Worm (Caenorhabditis elegans) whole organism, midembryonic: Measurements from ENCODE around the gene C14B9.10.

Experiments
- T22C8.4 ChIP-seq: fragments of 200-800 bp; sonication (Bioruptor generic); IDR thresholded peaks from 2 replicates; pipeline ENCODE4 v1.3.6; 2022; ENCODE audit warnings: missing genetic modification characterization, missing compliant biosample characterization
- cog-1 ChIP-seq: sonication (generic microtip); optimal IDR thresholded peaks from 2 replicates; lab custom pipeline; 2016; ENCODE audit warnings: missing genetic modification characterization, missing compliant biosample characterization
- flt-1 ChIP-seq: fragments of 200-800 bp; sonication (Bioruptor generic); IDR thresholded peaks from 2 replicates; pipeline ENCODE4 v1.3.6; 2022; ENCODE audit warnings: missing genetic modification characterization, missing compliant biosample characterization
- klf-2 ChIP-seq: fragments of 200-800 bp; sonication (Bioruptor generic); conservative IDR thresholded peaks from 2 replicates; pipeline ENCODE4 v1.3.6; 2022; ENCODE audit warnings: missing genetic modification reagents, missing genetic modification characterization, missing compliant biosample characterization
- med-1 ChIP-seq: sonication (generic microtip); optimal IDR thresholded peaks from 2 replicates; lab custom pipeline; 2017; ENCODE audit warnings: missing genetic modification characterization, mild to moderate bottlenecking, missing compliant biosample characterization, antibody characterized with exemption, missing genetic modification reagents; ENCODE audit not compliant: insufficient read depth
- ref-1 ChIP-seq: fragments of 200-800 bp; sonication (Bioruptor generic); conservative IDR thresholded peaks from 2 replicates; pipeline ENCODE4 v1.3.6; 2022; ENCODE audit warnings: missing genetic modification reagents, missing genetic modification characterization, missing compliant biosample characterization
- tab-1 ChIP-seq: fragments of 200-800 bp; sonication (Bioruptor generic); IDR thresholded peaks from 2 replicates; pipeline ENCODE4 v1.3.6; 2022; ENCODE audit warnings: missing genetic modification characterization, missing compliant biosample characterization
- ztf-23 ChIP-seq: fragments of 200-800 bp; sonication (Bioruptor generic); IDR thresholded peaks from 2 replicates; pipeline ENCODE4 v1.3.6; 2022; ENCODE audit warnings: missing genetic modification reagents, missing genetic modification characterization, missing compliant biosample characterization
- ztf-29 ChIP-seq: fragments of 200-800 bp; sonication (Bioruptor generic); IDR thresholded peaks from 2 replicates; pipeline ENCODE4 v1.3.6; 2022; ENCODE audit warnings: missing genetic modification reagents, missing genetic modification characterization, missing compliant biosample characterization

Gene C14B9.10

DNA sequence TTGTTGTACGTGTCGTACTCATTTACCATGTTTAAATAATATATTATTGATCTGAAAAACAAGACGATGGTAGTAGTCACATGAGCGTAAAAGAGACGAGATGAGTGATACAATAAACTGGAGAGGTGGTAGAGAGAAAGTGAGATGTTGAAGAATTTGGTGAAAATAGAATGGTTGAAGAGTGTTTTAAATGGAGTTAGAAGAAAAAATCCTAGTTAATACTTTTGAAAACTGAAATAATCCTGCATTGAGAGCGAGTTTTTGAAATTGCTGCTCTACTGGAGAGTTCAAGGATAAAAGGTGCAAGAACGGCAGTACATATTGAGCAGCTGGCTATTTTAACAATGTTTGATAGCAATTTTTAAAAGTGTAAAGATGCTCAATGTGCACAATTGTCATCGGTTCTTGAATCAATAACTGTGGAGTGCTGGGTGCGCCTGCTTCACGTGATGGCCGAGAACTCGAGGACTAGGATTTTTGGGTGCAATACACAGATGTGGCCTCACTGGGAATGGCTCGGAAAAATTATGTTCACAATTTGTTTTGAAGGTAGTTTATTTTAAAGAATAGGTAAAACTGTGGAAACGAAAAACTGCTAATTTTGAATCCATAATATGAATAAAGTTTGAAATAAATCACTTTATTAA is 27.6 kb downstream of the C14B9.10 start, which contains the start of gene atg-13:
atg-13 (minus strand) TSS at position 51 of the 647 bp plus-strand sequence.
- TF ChIP-seq ztf-29 (GFP tag; lab: Robert Waterston, UW) (no peak), med-1 (GFP tag; lab: Kevin White, UChicago) (no peak), ref-1 (GFP tag; lab: Robert Waterston, UW) (no peak), flt-1 (no peak), cog-1 (no peak), ztf-23 (GFP tag; lab: Robert Waterston, UW) (no peak), T22C8.4 (no peak), tab-1 (GFP tag; lab: Robert Waterston, UW) (no peak), klf-2 (GFP tag; lab: Robert Waterston, UW) (no peak)

DNA sequence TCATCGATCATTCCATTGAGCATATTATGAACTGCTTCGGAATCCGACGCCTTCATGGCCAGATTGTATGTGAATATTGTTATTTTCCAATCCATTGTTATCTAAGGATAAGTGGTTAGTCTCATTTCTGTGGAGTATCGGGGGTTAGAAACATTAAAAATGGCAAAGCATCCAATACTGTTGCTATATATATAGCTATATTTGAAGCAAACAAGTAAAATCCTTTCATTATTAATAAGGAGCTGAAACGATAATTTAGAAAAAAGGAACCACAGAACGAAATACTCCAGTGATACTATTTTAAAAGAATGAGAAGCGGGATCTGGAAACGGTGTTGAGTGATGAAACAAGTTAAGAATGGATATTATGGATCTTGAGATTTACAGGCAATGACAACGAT is 30.6 kb downstream of the C14B9.10 start, which contains the start of gene inpp-5K:
inpp-5K (minus strand) TSS at position 101 of the 400 bp plus-strand sequence.
- no peak for TF ChIP-seq cog-1
- TF ChIP-seq klf-2 (GFP tag; lab: Robert Waterston, UW), result no peak
- TF ChIP-seq med-1 (GFP tag; lab: Kevin White, UChicago), result no peak
- no peak for TF ChIP-seq T22C8.4
- no peak for TF ChIP-seq ref-1 (GFP tag; lab: Robert Waterston, UW)
- TF ChIP-seq ztf-29 (GFP tag; lab: Robert Waterston, UW), result no peak
- TF ChIP-seq tab-1 (GFP tag; lab: Robert Waterston, UW), result no peak
- TF ChIP-seq flt-1, result no peak
- no peak for TF ChIP-seq ztf-23 (GFP tag; lab: Robert Waterston, UW)

DNA sequence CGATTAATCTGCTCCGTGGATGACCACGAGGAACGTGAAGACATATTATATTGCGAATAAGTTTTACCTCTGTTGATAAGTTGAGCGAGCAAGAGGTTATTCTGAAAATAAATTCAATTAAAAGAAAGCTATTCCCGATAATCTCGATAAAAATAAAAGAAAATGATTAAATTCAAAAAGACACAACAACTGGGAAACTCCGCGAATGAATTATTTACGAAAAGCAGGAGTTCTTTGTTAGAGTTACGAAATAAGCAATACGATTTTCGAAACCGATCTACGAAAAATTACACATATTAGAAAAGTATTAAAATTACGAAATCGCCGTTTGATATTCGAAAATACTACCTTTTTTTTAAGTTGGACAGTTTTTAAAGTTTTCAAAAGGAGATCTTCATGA is 32.6 kb downstream of the C14B9.10 start, which contains the start of gene bath-42:
bath-42 (minus strand) TSS at position 101 of the 400 bp plus-strand sequence.
- TF ChIP-seq flt-1, result no peak
- TF ChIP-seq tab-1 (GFP tag; lab: Robert Waterston, UW), result no peak
- no peak for TF ChIP-seq klf-2 (GFP tag; lab: Robert Waterston, UW)
- no peak for TF ChIP-seq cog-1
- TF ChIP-seq ref-1 (GFP tag; lab: Robert Waterston, UW), result no peak
- no peak for TF ChIP-seq ztf-29 (GFP tag; lab: Robert Waterston, UW)
- TF ChIP-seq med-1 (GFP tag; lab: Kevin White, UChicago), result no peak
- no peak for TF ChIP-seq ztf-23 (GFP tag; lab: Robert Waterston, UW)
- TF ChIP-seq T22C8.4, result no peak

DNA sequence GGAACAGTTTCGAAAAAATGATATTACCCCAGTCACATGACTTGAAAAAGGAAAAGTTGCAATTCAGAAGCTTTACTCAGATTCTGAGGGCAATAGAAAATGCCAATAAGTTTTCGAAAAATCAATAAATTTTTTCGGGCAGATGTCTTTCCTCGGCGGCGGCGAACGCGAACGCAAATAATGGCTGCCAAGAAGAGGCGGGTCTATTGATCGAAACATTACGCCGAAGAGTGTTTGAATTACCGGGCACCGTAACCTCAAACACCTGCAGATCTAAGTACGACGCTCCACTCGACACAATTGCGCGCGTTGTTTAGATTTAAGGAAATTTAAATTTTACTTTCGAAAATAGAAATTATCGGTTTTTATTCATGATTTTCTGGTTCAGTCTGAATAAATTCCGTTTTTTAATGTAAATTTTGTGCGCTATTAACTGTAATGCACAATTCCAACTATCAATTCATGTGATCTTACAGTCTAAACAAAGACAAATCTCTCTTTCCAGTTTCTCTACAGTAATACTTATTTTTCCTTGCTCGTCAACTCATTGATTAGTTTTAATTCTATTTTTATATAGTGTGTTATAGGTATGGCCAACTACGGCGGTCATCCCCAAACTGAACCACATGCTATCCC is 33.3 kb downstream of the C14B9.10 start, which contains the start of gene prp-8:
prp-8 (plus strand) TSS at position 586 of the 636 bp plus-strand sequence.
- no peak for TF ChIP-seq tab-1 (GFP tag; lab: Robert Waterston, UW)
- TF ChIP-seq ref-1 (GFP tag; lab: Robert Waterston, UW), result no peak
- peak; percentile 74 for TF ChIP-seq flt-1
- TF ChIP-seq ztf-29 (GFP tag; lab: Robert Waterston, UW), result no peak
- no peak for TF ChIP-seq med-1 (GFP tag; lab: Kevin White, UChicago)
- TF ChIP-seq T22C8.4, result peak; percentile 92
- TF ChIP-seq cog-1, result peak; percentile 42
- no peak; the same call in 1 of the 2 replicates for TF ChIP-seq ztf-23 (GFP tag; lab: Robert Waterston, UW)
- TF ChIP-seq klf-2 (GFP tag; lab: Robert Waterston, UW), result no peak

DNA sequence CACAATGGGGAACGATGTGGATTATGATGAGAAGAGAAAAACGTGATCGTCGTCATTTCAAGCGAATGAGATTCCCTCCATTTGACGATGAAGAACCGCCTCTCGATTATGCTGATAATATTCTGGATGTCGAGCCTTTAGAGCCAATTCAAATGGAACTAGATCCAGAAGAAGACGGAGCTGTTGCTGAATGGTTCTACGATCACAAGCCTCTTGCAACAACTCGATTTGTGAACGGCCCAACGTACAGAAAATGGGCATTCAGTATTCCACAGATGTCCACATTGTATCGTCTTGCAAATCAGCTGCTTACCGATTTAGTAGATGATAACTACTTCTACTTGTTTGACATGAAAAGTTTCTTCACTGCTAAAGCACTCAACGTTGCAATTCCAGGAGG is 34.1 kb downstream of the C14B9.10 start:
- no peak for TF ChIP-seq ztf-29 (GFP tag; lab: Robert Waterston, UW)
- TF ChIP-seq tab-1 (GFP tag; lab: Robert Waterston, UW), result no peak
- TF ChIP-seq flt-1, result no peak
- no peak for TF ChIP-seq klf-2 (GFP tag; lab: Robert Waterston, UW)
- no peak for TF ChIP-seq ztf-23 (GFP tag; lab: Robert Waterston, UW)
- no peak for TF ChIP-seq ref-1 (GFP tag; lab: Robert Waterston, UW)
- no peak for TF ChIP-seq med-1 (GFP tag; lab: Kevin White, UChicago)
- TF ChIP-seq T22C8.4, result no peak
- no peak for TF ChIP-seq cog-1

DNA sequence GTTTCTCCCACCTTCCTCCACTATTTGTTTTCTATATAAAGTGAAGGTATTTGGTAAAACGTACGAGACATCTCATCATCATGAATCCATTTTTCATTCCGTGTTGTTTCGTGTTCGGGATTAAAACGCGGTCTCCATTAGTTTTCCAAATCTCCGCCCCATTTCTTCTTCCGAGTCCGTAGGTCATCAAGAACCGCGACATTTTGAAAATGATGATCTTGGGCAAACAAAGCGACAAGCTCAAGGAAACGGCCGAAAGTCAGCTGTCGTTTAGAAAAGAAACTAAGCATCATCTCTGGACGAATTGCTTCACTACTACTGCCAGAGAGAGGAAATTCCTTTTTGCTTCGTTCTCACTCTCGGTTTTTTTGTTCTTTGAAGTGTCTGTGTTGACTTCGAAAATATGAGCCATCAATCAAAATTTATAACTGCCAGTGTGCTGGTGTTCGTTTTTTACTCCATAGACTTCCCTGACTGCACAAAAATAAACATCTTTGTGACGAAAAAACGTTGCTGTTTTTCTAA is 42.0 kb downstream of the C14B9.10 start:
- TF ChIP-seq ref-1 (GFP tag; lab: Robert Waterston, UW) (no peak), klf-2 (GFP tag; lab: Robert Waterston, UW) (no peak), ztf-23 (GFP tag; lab: Robert Waterston, UW) (no peak), T22C8.4 (no peak), tab-1 (GFP tag; lab: Robert Waterston, UW) (no peak), flt-1 (no peak), ztf-29 (GFP tag; lab: Robert Waterston, UW) (no peak), cog-1 (no peak), med-1 (GFP tag; lab: Kevin White, UChicago) (no peak)

DNA sequence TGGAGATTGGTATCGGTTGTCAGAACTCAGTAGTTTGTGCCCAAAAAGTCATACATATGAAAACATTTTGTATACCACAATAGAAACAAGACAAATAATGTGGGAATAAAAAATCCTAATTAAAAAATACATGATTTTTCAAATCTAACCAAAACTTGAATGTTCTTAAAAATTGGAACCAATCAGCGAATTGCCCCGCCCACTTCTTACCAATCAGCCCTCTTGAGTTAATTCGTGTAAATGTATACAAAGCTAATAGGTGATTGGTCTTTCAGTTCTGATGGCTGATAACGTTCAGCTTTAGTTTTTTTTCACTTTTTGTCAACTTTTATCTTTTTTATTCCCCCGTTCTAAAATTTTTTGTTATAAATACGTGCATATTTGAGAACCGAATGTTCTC is 44.6 kb downstream of the C14B9.10 start:
- TF ChIP-seq cog-1 (no peak), flt-1 (no peak), med-1 (GFP tag; lab: Kevin White, UChicago) (no peak)

DNA sequence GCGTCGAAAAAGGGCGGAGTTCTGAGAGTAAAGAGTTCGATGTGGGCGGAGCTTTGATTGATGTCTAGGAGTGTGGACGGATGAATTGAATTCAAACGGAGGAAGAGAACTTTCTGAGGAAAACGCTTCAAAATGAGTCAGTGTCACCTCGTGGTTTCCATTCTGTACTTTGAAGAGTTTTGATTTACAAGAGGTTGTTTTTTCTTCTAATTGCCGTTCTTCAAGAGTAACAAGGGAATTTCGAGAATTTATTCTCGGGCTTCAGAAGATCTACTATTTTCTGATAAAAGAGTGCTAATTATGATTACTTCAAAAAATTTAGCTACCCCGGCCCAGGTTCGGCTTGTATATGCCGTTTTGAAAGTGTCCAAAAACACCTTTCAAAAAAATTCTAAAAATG is 45.6 kb downstream of the C14B9.10 start, which contains the start of gene C50C3.12:
C50C3.12 (plus strand) TSS at position 301 of the 400 bp plus-strand sequence.
- no peak for TF ChIP-seq ref-1 (GFP tag; lab: Robert Waterston, UW)
- TF ChIP-seq tab-1 (GFP tag; lab: Robert Waterston, UW), result no peak
- TF ChIP-seq klf-2 (GFP tag; lab: Robert Waterston, UW), result no peak
- TF ChIP-seq ztf-29 (GFP tag; lab: Robert Waterston, UW), result no peak
- no peak for TF ChIP-seq ztf-23 (GFP tag; lab: Robert Waterston, UW)
- no peak for TF ChIP-seq T22C8.4
- no peak for TF ChIP-seq med-1 (GFP tag; lab: Kevin White, UChicago)
- no peak for TF ChIP-seq cog-1
- no peak for TF ChIP-seq flt-1

DNA sequence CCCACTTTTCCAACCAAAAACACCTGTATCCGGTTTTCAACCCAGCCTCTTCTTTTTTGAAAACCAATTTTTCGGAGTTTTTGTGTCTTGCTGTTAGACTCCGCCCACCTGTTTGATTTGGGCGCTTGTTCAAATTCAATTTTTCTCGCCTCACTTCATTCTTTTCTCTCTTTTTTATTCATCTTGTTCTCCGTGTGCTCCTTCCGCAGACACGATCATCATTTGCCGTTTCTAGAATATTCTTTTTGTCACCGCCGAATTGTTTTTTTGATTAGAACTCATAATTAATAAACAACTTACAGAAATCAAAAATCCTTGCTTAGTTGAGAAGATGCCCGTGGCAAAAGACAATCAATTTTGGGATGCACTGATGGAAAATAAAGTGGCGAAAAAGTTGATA is 48.3 kb downstream of the C14B9.10 start, which contains the start of gene C50C3.5:
C50C3.5 (plus strand) TSS at position 301 of the 400 bp plus-strand sequence.
- no peak for TF ChIP-seq ztf-23 (GFP tag; lab: Robert Waterston, UW)
- TF ChIP-seq ref-1 (GFP tag; lab: Robert Waterston, UW), result no peak
